Fruit fly (Drosophila melanogaster): ENCODE data around the gene beta-PheRS.

Gene beta-PheRS

dm6 chr3R:24252494-24252893 is at the start of gene beta-PheRS:
Gene beta-PheRS, minus strand, starts transcription at chr3R:24252679.
- TF ChIP-seq Sox100B (GFP tag; optimal IDR thresholded peaks at IDR 0.05), result no peak
- peak; percentile 82 for TF ChIP-seq trem (tag; optimal IDR thresholded peaks at IDR 0.05)
- TF ChIP-seq CG13296 (GFP tag; optimal IDR thresholded peaks at IDR 0.05), result no peak
- TF ChIP-seq Bteb2 (GFP tag; optimal IDR thresholded peaks at IDR 0.05), result peak; percentile 70
- TF ChIP-seq CG3726 (GFP tag; IDR thresholded peaks at IDR 0.05), result no peak
- peak; percentile 87 for TF ChIP-seq hbn (GFP tag; IDR thresholded peaks at IDR 0.05; ENCODE audit: partially characterized antibody)
- TF ChIP-seq Med (GFP tag), result peak; percentile 95
- no peak for TF ChIP-seq CG11398 (GFP tag; optimal IDR thresholded peaks at IDR 0.05)
- peak; percentile 65 for TF ChIP-seq CG9817 (tag; optimal IDR thresholded peaks at IDR 0.05)
- TF ChIP-seq fd3F (GFP tag; optimal IDR thresholded peaks at IDR 0.05), result peak; percentile 19
- TF ChIP-seq CG7786 (GFP tag; optimal IDR thresholded peaks at IDR 0.05), result peak; percentile 48
- peak; percentile 22 for TF ChIP-seq CG15696 (tag; optimal IDR thresholded peaks at IDR 0.05)
- peak; percentile 59 for TF ChIP-seq Dref (GFP tag; IDR thresholded peaks at IDR 0.05)
- no peak for TF ChIP-seq grau (tag; optimal IDR thresholded peaks at IDR 0.05)
- TF ChIP-seq Adf1 (GFP tag; IDR thresholded peaks at IDR 0.05), result peak; percentile 59
- TF ChIP-seq luna (GFP tag; optimal IDR thresholded peaks at IDR 0.05), result peak; percentile 30
- peak; percentile 92 for TF ChIP-seq unc-4 (GFP tag; IDR thresholded peaks at IDR 0.05; ENCODE audit: partially characterized antibody)
- TF ChIP-seq CG31441 (GFP tag; IDR thresholded peaks at IDR 0.05), result no peak
- peak; percentile 58 for TF ChIP-seq pho (GFP tag; optimal IDR thresholded peaks at IDR 0.05)
- TF ChIP-seq seq (GFP tag; IDR thresholded peaks at IDR 0.05), result no peak
- TF ChIP-seq CG34376 (GFP tag; optimal IDR thresholded peaks at IDR 0.05), result peak; percentile 30
- no peak for TF ChIP-seq CG3281 (GFP tag; optimal IDR thresholded peaks at IDR 0.05)
- TF ChIP-seq repo (GFP tag; optimal IDR thresholded peaks at IDR 0.05), result peak; percentile 57
- peak; percentile 88 for TF ChIP-seq Dll (GFP tag; IDR thresholded peaks at IDR 0.05; ENCODE audit: partially characterized antibody)
- TF ChIP-seq fu2 (GFP tag; optimal IDR thresholded peaks at IDR 0.05), result peak; percentile 33
- peak; percentile 88 for TF ChIP-seq CG8290 (GFP tag; optimal IDR thresholded peaks at IDR 0.05)
- peak in 1 of 2 experiments; percentile 80 for TF ChIP-seq CG8290 (tag; optimal IDR thresholded peaks at IDR 0.05)
- TF ChIP-seq bowl (GFP tag; IDR thresholded peaks at IDR 0.05), result peak; percentile 40; the same call in 1 of the 2 replicates
- peak; percentile 28 for TF ChIP-seq Dip3 (GFP tag; optimal IDR thresholded peaks at IDR 0.05)
- peak in 1 of 2 experiments; percentile 42 for TF ChIP-seq insv (GFP tag; optimal IDR thresholded peaks at IDR 0.05)
- TF ChIP-seq HLHmδ (GFP tag; optimal IDR thresholded peaks at IDR 0.05), result no peak
- TF ChIP-seq NFAT (GFP tag; IDR thresholded peaks at IDR 0.05), result peak; percentile 77
- peak; percentile 69 for TF ChIP-seq CHES-1-like (GFP tag; optimal IDR thresholded peaks at IDR 0.05)
- no peak for TF ChIP-seq bigmax (GFP tag; optimal IDR thresholded peaks at IDR 0.05)
- peak; percentile 70 for TF ChIP-seq Sry-β (GFP tag; optimal IDR thresholded peaks at IDR 0.05)
- no peak for TF ChIP-seq Blimp-1 (GFP tag; optimal IDR thresholded peaks at IDR 0.05)
- peak; percentile 72 for TF ChIP-seq Xbp1 (GFP tag; optimal IDR thresholded peaks at IDR 0.05)
- no peak for TF ChIP-seq CG4730 (GFP tag; IDR thresholded peaks at IDR 0.05)
- peak; percentile 77 for TF ChIP-seq CG33213 (GFP tag; optimal IDR thresholded peaks at IDR 0.05)
- TF ChIP-seq CG9609 (GFP tag; optimal IDR thresholded peaks at IDR 0.05), result peak; percentile 3
- peak; percentile 71; the same call in 1 of the 3 replicates for TF ChIP-seq CG2199 (GFP tag; IDR thresholded peaks at IDR 0.05)
- no peak for TF ChIP-seq NC2α (GFP tag; optimal IDR thresholded peaks at IDR 0.05)
- peak; percentile 53 for TF ChIP-seq jumu (GFP tag; optimal IDR thresholded peaks at IDR 0.05)
- TF ChIP-seq CG17829 (tag; optimal IDR thresholded peaks at IDR 0.05), result peak; percentile 76
- peak in 1 of 2 experiments; percentile 23 for TF ChIP-seq Pdp1 (GFP tag; optimal IDR thresholded peaks at IDR 0.05)
- peak; percentile 20 for TF ChIP-seq CG12299 (tag; optimal IDR thresholded peaks at IDR 0.05)
- TF ChIP-seq ranshi (GFP tag; IDR thresholded peaks at IDR 0.05), result peak; percentile 97
- TF ChIP-seq CG18011 (GFP tag; optimal IDR thresholded peaks at IDR 0.05), result no peak
- TF ChIP-seq CG2202 (tag; optimal IDR thresholded peaks at IDR 0.05), result no peak
- TF ChIP-seq CG12391 (tag; optimal IDR thresholded peaks at IDR 0.05), result peak; percentile 76
- peak; percentile 27 to 41 for TF ChIP-seq chif (GFP tag; optimal IDR thresholded peaks at IDR 0.05)

Data from whole organism, embryonic.